Worm (Caenorhabditis elegans) whole organism, late embryonic: Measurements from ENCODE around the gene F10G2.4.
A peak's percentile ranks its signal among the peaks of the same experiment; 100 is the strongest.

ENCODE experiments used
- C08G9.2 ChIP-seq: sonication (generic microtip); optimal IDR thresholded peaks from 2 replicates; lab custom pipeline; 2016; ENCODE audit warnings: mild to moderate bottlenecking, missing genetic modification characterization, moderate library complexity, missing compliant biosample characterization
- T23F11.4 ChIP-seq: fragments of 200-800 bp; sonication (Bioruptor generic); optimal IDR thresholded peaks from 2 replicates; lab custom pipeline; 2018; ENCODE audit warnings: mild to moderate bottlenecking, missing genetic modification characterization, missing compliant biosample characterization
- Y22D7AL.16 ChIP-seq: sonication (generic microtip); optimal IDR thresholded peaks from 2 replicates; lab custom pipeline; 2016; ENCODE audit warnings: missing genetic modification characterization, missing compliant biosample characterization
- ama-1 ChIP-seq: fragments of 150-350 bp; optimal IDR thresholded peaks from 2 replicates; lab custom pipeline; 2014
- ceh-45 ChIP-seq: fragments of 200-800 bp; sonication (Bioruptor generic); IDR thresholded peaks from 2 replicates; pipeline ENCODE4 v1.3.6; 2022; ENCODE audit warnings: missing genetic modification reagents, missing genetic modification characterization, missing compliant biosample characterization
- ceh-6 ChIP-seq: fragments of 200-800 bp; sonication (Bioruptor generic); optimal IDR thresholded peaks from 2 replicates; lab custom pipeline; 2018; ENCODE audit warnings: mild to moderate bottlenecking, missing genetic modification characterization, missing compliant biosample characterization
- elt-2 ChIP-seq: sonication (generic microtip); optimal IDR thresholded peaks from 2 replicates; lab custom pipeline; 2016; ENCODE audit warnings: missing genetic modification reagents, missing genetic modification characterization, missing compliant biosample characterization
- fkh-10 ChIP-seq: fragments of 150-350 bp; optimal IDR thresholded peaks from 2 replicates; lab custom pipeline; 2014; ENCODE audit warnings: missing biosample characterization, missing genetic modification reagents, missing genetic modification characterization
- fkh-6 ChIP-seq: sonication (generic microtip); optimal IDR thresholded peaks from 2 replicates; lab custom pipeline; 2016; ENCODE audit warnings: missing genetic modification characterization, missing compliant biosample characterization
- hlh-15 ChIP-seq: sonication (generic microtip); optimal IDR thresholded peaks from 2 replicates; lab custom pipeline; 2016; ENCODE audit warnings: missing genetic modification characterization, missing compliant biosample characterization
- hlh-6 ChIP-seq: sonication (generic microtip); optimal IDR thresholded peaks from 2 replicates; lab custom pipeline; 2016; ENCODE audit warnings: missing genotype, missing genetic modification characterization, missing compliant biosample characterization
- nhr-232 ChIP-seq: sonication (generic microtip); optimal IDR thresholded peaks from 2 replicates; lab custom pipeline; 2016; ENCODE audit warnings: missing genetic modification characterization, missing compliant biosample characterization
- odd-2 ChIP-seq: sonication (generic microtip); optimal IDR thresholded peaks from 2 replicates; lab custom pipeline; 2017; ENCODE audit warnings: antibody characterized with exemption, mild to moderate bottlenecking, missing genetic modification characterization, missing compliant biosample characterization
- pha-2 ChIP-seq: sonication (generic microtip); optimal IDR thresholded peaks from 2 replicates; lab custom pipeline; 2017; ENCODE audit warnings: mild to moderate bottlenecking, missing genetic modification characterization, missing compliant biosample characterization
- pqm-1 ChIP-seq: sonication (generic microtip); optimal IDR thresholded peaks from 2 replicates; lab custom pipeline; 2016; ENCODE audit warnings: missing genetic modification characterization, missing compliant biosample characterization
- sox-2 ChIP-seq: fragments of 200-800 bp; sonication (Bioruptor generic); IDR thresholded peaks from 2 replicates; pipeline ENCODE4 v1.3.6; 2022; ENCODE audit warnings: missing genetic modification reagents, missing genetic modification characterization, missing compliant biosample characterization
- syd-9 ChIP-seq: sonication (generic microtip); optimal IDR thresholded peaks from 2 replicates; lab custom pipeline; 2016; ENCODE audit warnings: mild to moderate bottlenecking, missing genetic modification characterization, moderate library complexity, missing compliant biosample characterization
- tbx-7 ChIP-seq: sonication (generic microtip); optimal IDR thresholded peaks from 2 replicates; lab custom pipeline; 2016; ENCODE audit warnings: missing genotype, missing genetic modification characterization, missing compliant biosample characterization

F10G2.4 gene

ce11 chrV:7361673-7362072, 34.6 kb downstream of the F10G2.4 start, which contains the start of gene cyp-35A1:
Gene cyp-35A1, minus strand, starts transcription at chrV:7361773.
- TF ChIP-seq nhr-232 (no peak), pqm-1 (tag; lab: Kevin White, UChicago) (no peak), hlh-15 (tag; lab: Kevin White, UChicago) (no peak), fkh-10 (GFP tag; lab: Kevin White, UChicago) (no peak), pha-2 (tag; lab: Kevin White, UChicago) (no peak), C08G9.2 (no peak), syd-9 (tag; lab: Kevin White, UChicago) (no peak), ceh-6 (no peak)

DNA sequence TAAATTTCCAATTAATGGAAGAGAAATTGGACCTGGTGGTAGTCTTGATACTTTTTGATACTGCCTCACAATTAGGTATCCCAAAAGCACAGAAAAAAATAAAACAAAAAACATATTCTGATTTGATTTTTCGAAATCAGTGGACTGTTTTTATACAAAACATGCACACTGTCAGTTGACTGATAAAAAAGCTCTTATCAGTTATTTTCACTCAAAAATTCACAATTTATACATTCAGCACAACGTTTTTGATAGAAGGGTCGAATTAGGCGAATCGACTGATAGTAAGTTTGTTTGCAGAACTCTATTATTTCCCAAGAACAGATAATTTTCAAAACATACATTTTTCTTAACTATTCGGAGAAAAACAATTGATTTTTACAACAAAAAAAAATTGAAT, 37.0 kb downstream of the F10G2.4 start, which contains the start of gene cyp-35A2:
TSS of gene cyp-35A2 (minus strand) at position 124 of the 400 bp plus-strand sequence.
- no peak for TF ChIP-seq ama-1
- peak; percentile 64 for TF ChIP-seq elt-2 (tag; lab: Kevin White, UChicago)

- TF ChIP-seq T23F11.4 (GFP tag; lab: Kevin White, UChicago), result no peak
- no peak for TF ChIP-seq odd-2 (tag; lab: Kevin White, UChicago)
- no peak for TF ChIP-seq hlh-15 (tag; lab: Kevin White, UChicago)
- TF ChIP-seq tbx-7, result no peak
- TF ChIP-seq, all 69 proteins: peak for 0
These were observed 37.9 kb downstream of the F10G2.4 start, which contains the start of gene exc-13 for ce11 chrV:7364951-7365350. Gene exc-13, plus strand, starts transcription at chrV:7365251.

ce11 chrV:7369578-7369977, 42.5 kb downstream of the F10G2.4 start, which contains the start of gene srj-14:
Gene srj-14, plus strand, starts transcription at chrV:7369708.
- TF ChIP-seq Y22D7AL.16 (tag; lab: Kevin White, UChicago) (no peak), sox-2 (GFP tag; lab: Robert Waterston, UW) (no peak), ceh-45 (GFP tag; lab: Robert Waterston, UW) (no peak), fkh-6 (tag; lab: Kevin White, UChicago) (no peak), hlh-6 (no peak)

- no peak for TF ChIP-seq tbx-7
These were observed 47.1 kb downstream of the F10G2.4 start, which contains the start of gene srx-56 for ce11 chrV:7374090-7374489. Gene srx-56, plus strand, starts transcription at chrV:7374390.
